Fruit fly (Drosophila melanogaster) whole organism, embryonic: Measurements from ENCODE around the gene CG32066.
A peak's percentile ranks its signal among the peaks of the same experiment; 100 is the strongest.

Experiments
- Atf3 ChIP-seq: fragments of 200-800 bp; sonication (Bioruptor generic); optimal IDR thresholded peaks from 3 replicates; lab custom pipeline; 2016; ENCODE audit warnings: missing biosample characterization, missing genetic modification characterization
- Atf6 ChIP-seq: fragments of 200-800 bp; sonication (Bioruptor generic); IDR thresholded peaks from 2 replicates; pipeline ENCODE4 v1.3.6; 2022; ENCODE audit warnings: missing biosample characterization, missing genetic modification characterization
- Awh ChIP-seq: fragments of 200-800 bp; sonication (Bioruptor generic); IDR thresholded peaks from 2 replicates; pipeline ENCODE4, ENCODE4 v1.3.6; 2022; ENCODE audit warnings: missing biosample characterization, missing genetic modification characterization
- Bgb ChIP-seq: fragments of 200-800 bp; sonication (Bioruptor generic); IDR thresholded peaks from 2 replicates; pipeline ENCODE4 v1.3.6; 2022; ENCODE audit warnings: missing biosample characterization, missing genetic modification characterization; ENCODE audit not compliant: partially characterized antibody
- CG10274 ChIP-seq: fragments of 200-800 bp; sonication (Bioruptor generic); optimal IDR thresholded peaks from 3 replicates; lab custom pipeline; 2017; ENCODE audit warnings: missing biosample characterization, mild to moderate bottlenecking, missing genetic modification characterization
- CG10543 ChIP-seq: fragments of 200-800 bp; sonication (Bioruptor generic); optimal IDR thresholded peaks from 3 replicates; lab custom pipeline; 2017; ENCODE audit warnings: missing biosample characterization, mild to moderate bottlenecking, missing genetic modification characterization, moderate library complexity
- CG11723 ChIP-seq: fragments of 200-800 bp; sonication (Bioruptor generic); optimal IDR thresholded peaks from 2 replicates; lab custom pipeline; 2017; ENCODE audit warnings: missing biosample characterization, mild to moderate bottlenecking, missing genetic modification characterization
- CG12071 ChIP-seq: fragments of 200-800 bp; sonication (Bioruptor generic); optimal IDR thresholded peaks from 3 replicates; lab custom pipeline; 2018; ENCODE audit warnings: missing biosample characterization, mild to moderate bottlenecking, missing genetic modification characterization
- CG13894 ChIP-seq: fragments of 200-800 bp; sonication (Bioruptor generic); optimal IDR thresholded peaks from 3 replicates; lab custom pipeline; 2018; ENCODE audit warnings: missing biosample characterization, mild to moderate bottlenecking, missing genetic modification characterization, moderate library complexity
- CG14667 ChIP-seq: fragments of 200-800 bp; sonication (Bioruptor generic); IDR thresholded peaks from 2 replicates; pipeline ENCODE4 v1.3.6; 2022; ENCODE audit warnings: missing biosample characterization, missing genetic modification characterization
- CG14965 ChIP-seq: fragments of 200-800 bp; sonication (Bioruptor generic); optimal IDR thresholded peaks from 2 replicates; lab custom pipeline; 2016; ENCODE audit warnings: missing biosample characterization, missing genetic modification characterization, borderline replicate concordance
- CG16813 ChIP-seq: fragments of 200-800 bp; sonication (Bioruptor generic); IDR thresholded peaks from 3 replicates; pipeline ENCODE4 v1.3.6; 2022; ENCODE audit warnings: missing biosample characterization, missing genetic modification characterization; ENCODE audit not compliant: partially characterized antibody
- CG1832 ChIP-seq: fragments of 200-800 bp; sonication (Bioruptor generic); optimal IDR thresholded peaks from 2 replicates; lab custom pipeline; 2017; ENCODE audit warnings: missing biosample characterization, mild to moderate bottlenecking, missing genetic modification characterization, inconsistent platforms
- CG30020 ChIP-seq: fragments of 200-800 bp; optimal IDR thresholded peaks from 2 replicates; lab custom pipeline; 2019; ENCODE audit warnings: missing biosample characterization, mild to moderate bottlenecking, missing genetic modification characterization, moderate library complexity
- CG33557 ChIP-seq: fragments of 200-800 bp; sonication (Bioruptor generic); optimal IDR thresholded peaks from 2 replicates; lab custom pipeline; 2019; ENCODE audit warnings: missing biosample characterization, mild to moderate bottlenecking, missing genetic modification characterization, moderate library complexity
- CG3847 ChIP-seq: fragments of 200-800 bp; sonication (Bioruptor generic); IDR thresholded peaks from 2 replicates; pipeline ENCODE4 v1.3.6; 2022; ENCODE audit warnings: missing biosample characterization, missing genetic modification characterization
- CG6654 ChIP-seq: fragments of 200-800 bp; sonication (Bioruptor generic); optimal IDR thresholded peaks from 2 replicates; lab custom pipeline; 2017; ENCODE audit warnings: missing biosample characterization, mild to moderate bottlenecking, missing genetic modification characterization
- CG6689 ChIP-seq: fragments of 200-800 bp; sonication (Bioruptor generic); IDR thresholded peaks from 2 replicates; pipeline ENCODE4 v1.3.6; 2022; ENCODE audit warnings: missing biosample characterization, missing genetic modification characterization
- CG7745 ChIP-seq: fragments of 200-800 bp; sonication (Bioruptor generic); optimal IDR thresholded peaks from 2 replicates; lab custom pipeline; 2018; ENCODE audit warnings: missing biosample characterization, mild to moderate bottlenecking, missing genetic modification characterization, moderate library complexity
- CG9215 ChIP-seq: fragments of 200-800 bp; sonication (Bioruptor generic); IDR thresholded peaks from 2 replicates; pipeline ENCODE4 v1.3.6; 2022; ENCODE audit warnings: missing biosample characterization, missing genetic modification characterization
- CG9727 ChIP-seq: fragments of 200-800 bp; sonication (Bioruptor generic); optimal IDR thresholded peaks from 3 replicates; lab custom pipeline; 2017; ENCODE audit warnings: missing biosample characterization, mild to moderate bottlenecking, missing genetic modification characterization
- CG9797 ChIP-seq: fragments of 200-800 bp; sonication (Bioruptor generic); optimal IDR thresholded peaks from 3 replicates; lab custom pipeline; 2018; ENCODE audit warnings: missing biosample characterization, mild to moderate bottlenecking, missing genetic modification characterization
- Deaf1 ChIP-seq: fragments of 200-800 bp; optimal IDR thresholded peaks from 3 replicates; lab custom pipeline; 2019; ENCODE audit warnings: missing biosample characterization, mild to moderate bottlenecking, missing genetic modification characterization, moderate library complexity
- Fer2 ChIP-seq: fragments of 200-800 bp; sonication (Bioruptor generic); optimal IDR thresholded peaks from 2 replicates; lab custom pipeline; 2018; ENCODE audit warnings: missing biosample characterization, mild to moderate bottlenecking, missing genetic modification characterization, moderate library complexity
- H2.0 ChIP-seq: fragments of 200-800 bp; sonication (Bioruptor generic); IDR thresholded peaks from 2 replicates; pipeline ENCODE4 v1.3.6; 2022; ENCODE audit warnings: missing biosample characterization, missing genetic modification characterization
- Hey ChIP-seq: fragments of 200-800 bp; sonication (Bioruptor generic); optimal IDR thresholded peaks from 3 replicates; lab custom pipeline; 2018; ENCODE audit warnings: missing biosample characterization, mild to moderate bottlenecking, missing genetic modification characterization
- MBD-R2 ChIP-seq: fragments of 200-800 bp; sonication (Bioruptor generic); IDR thresholded peaks from 2 replicates; pipeline ENCODE4 v1.3.6; 2022; ENCODE audit warnings: missing biosample characterization, missing genetic modification characterization
- Meics ChIP-seq: fragments of 200-800 bp; sonication (Bioruptor generic); optimal IDR thresholded peaks from 2 replicates; lab custom pipeline; 2017; ENCODE audit warnings: missing biosample characterization, mild to moderate bottlenecking, missing genetic modification characterization
- NC2α ChIP-seq: fragments of 200-800 bp; sonication (Bioruptor generic); optimal IDR thresholded peaks from 2 replicates; lab custom pipeline; 2016; ENCODE audit warnings: missing biosample characterization, missing genetic modification characterization
- Spps ChIP-seq: fragments of 200-800 bp; sonication (Bioruptor generic); optimal IDR thresholded peaks from 2 replicates; lab custom pipeline; 2018; ENCODE audit warnings: missing biosample characterization, mild to moderate bottlenecking, missing genetic modification characterization
- Xbp1 ChIP-seq: fragments of 200-800 bp; sonication (Bioruptor generic); optimal IDR thresholded peaks from 3 replicates; lab custom pipeline; 2016; ENCODE audit warnings: missing biosample characterization, mild to moderate bottlenecking, missing genetic modification characterization
- ab ChIP-seq: fragments of 200-800 bp; sonication (Bioruptor generic); optimal IDR thresholded peaks from 2 replicates; lab custom pipeline; 2016; ENCODE audit warnings: missing biosample characterization, missing genetic modification characterization
- ara ChIP-seq: fragments of 200-800 bp; sonication (Bioruptor generic); IDR thresholded peaks from 2 replicates; pipeline ENCODE4 v1.3.6; 2022; ENCODE audit warnings: missing biosample characterization, missing genetic modification characterization
- az2 ChIP-seq: fragments of 200-800 bp; sonication (Bioruptor generic); optimal IDR thresholded peaks from 3 replicates; lab custom pipeline; 2016; ENCODE audit warnings: missing biosample characterization, missing genetic modification characterization
- bcd ChIP-seq: fragments of 200-800 bp; sonication (Bioruptor generic); optimal IDR thresholded peaks from 2 replicates; lab custom pipeline; 2017; ENCODE audit warnings: missing biosample characterization, mild to moderate bottlenecking, missing genetic modification characterization
- cg ChIP-seq: fragments of 200-800 bp; sonication (Bioruptor generic); optimal IDR thresholded peaks from 3 replicates; lab custom pipeline; 2019; ENCODE audit warnings: missing biosample characterization, mild to moderate bottlenecking, missing genetic modification characterization, moderate library complexity
- emc ChIP-seq: fragments of 200-800 bp; sonication (Bioruptor generic); optimal IDR thresholded peaks from 2 replicates; lab custom pipeline; 2016; ENCODE audit warnings: missing biosample characterization, missing genetic modification characterization
- hb ChIP-seq: fragments of 200-800 bp; sonication (Bioruptor generic); IDR thresholded peaks from 3 replicates; pipeline ENCODE4 v1.3.6; 2022; ENCODE audit warnings: missing biosample characterization, missing genetic modification characterization; ENCODE audit not compliant: partially characterized antibody
- kni ChIP-seq: fragments of 200-800 bp; sonication (Bioruptor generic); optimal IDR thresholded peaks from 3 replicates; lab custom pipeline; 2017; ENCODE audit warnings: mild to moderate bottlenecking, missing biosample characterization, missing genetic modification reagents, missing genetic modification characterization
- oc ChIP-seq: fragments of 200-800 bp; sonication (Bioruptor generic); optimal IDR thresholded peaks from 2 replicates; lab custom pipeline; 2018; ENCODE audit warnings: missing biosample characterization, mild to moderate bottlenecking, missing genetic modification characterization, moderate library complexity
- otp ChIP-seq: fragments of 200-800 bp; sonication (Bioruptor generic); IDR thresholded peaks from 3 replicates; pipeline ENCODE4, ENCODE4 v1.3.6; 2022; ENCODE audit warnings: missing biosample characterization, missing genetic modification characterization
- pb ChIP-seq: fragments of 200-800 bp; sonication (Bioruptor generic); optimal IDR thresholded peaks from 3 replicates; lab custom pipeline; 2016; ENCODE audit warnings: missing biosample characterization, missing genetic modification characterization
- seq ChIP-seq: fragments of 200-800 bp; sonication (Bioruptor generic); IDR thresholded peaks from 2 replicates; pipeline ENCODE4 v1.3.6; 2022; ENCODE audit warnings: missing biosample characterization, missing genetic modification characterization
- shn ChIP-seq: fragments of 200-800 bp; sonication (Bioruptor generic); optimal IDR thresholded peaks from 3 replicates; lab custom pipeline; 2016; ENCODE audit warnings: missing biosample characterization, missing genetic modification characterization
- sim ChIP-seq: fragments of 200-800 bp; sonication (Bioruptor generic); IDR thresholded peaks from 2 replicates; pipeline ENCODE4 v1.3.6; 2022; ENCODE audit warnings: missing biosample characterization, missing genetic modification characterization
- sna ChIP-seq: fragments of 200-800 bp; sonication (Bioruptor generic); IDR thresholded peaks from 2 replicates; pipeline ENCODE4 v1.3.6; 2022; ENCODE audit warnings: missing biosample characterization, missing genetic modification characterization; ENCODE audit not compliant: partially characterized antibody
- sob ChIP-seq: fragments of 200-800 bp; sonication (Bioruptor generic); IDR thresholded peaks from 2 replicates; pipeline ENCODE4 v1.3.6; 2022; ENCODE audit warnings: missing biosample characterization, missing genetic modification characterization
- trem ChIP-seq: fragments of 200-800 bp; optimal IDR thresholded peaks from 3 replicates; lab custom pipeline; 2019; ENCODE audit warnings: missing biosample characterization, mild to moderate bottlenecking, missing genetic modification characterization, moderate library complexity
- usp ChIP-seq: fragments of >200 bp; optimal IDR thresholded peaks from 2 replicates; lab custom pipeline; 2017; ENCODE audit warnings: missing biosample characterization, missing genetic modification characterization
- z ChIP-seq: fragments of 200-800 bp; sonication (Bioruptor generic); IDR thresholded peaks from 3 replicates; pipeline ENCODE4 v1.3.6; 2022; ENCODE audit warnings: missing biosample characterization, missing genetic modification characterization

Gene CG32066

dm6 chr3L:10680728-10681306, 20.0 kb upstream of the CG32066 start (continued):
- TF ChIP-seq Deaf1 (peak; percentile 10), MBD-R2 (GFP tag; lab: Robert Waterston, UW) (peak; percentile 18; the same call in 1 of the 2 replicates), Xbp1 (no peak), CG7745 (no peak), CG6654 (no peak), CG9727 (no peak), otp (GFP tag; lab: Robert Waterston, UW) (peak; percentile 51; the same call in 1 of the 3 replicates), CG1832 (GFP tag; lab: Kevin White, UChicago) (peak; percentile 12), sna (GFP tag; lab: Robert Waterston, UW) (no peak), CG12071 (no peak), CG9797 (GFP tag; lab: Kevin White, UChicago) (no peak), Awh (GFP tag; lab: Robert Waterston, UW) (no peak), sob (GFP tag; lab: Robert Waterston, UW) (peak; percentile 39), Spps (tag; lab: Kevin White, UChicago) (no peak), CG11723 (GFP tag; lab: Kevin White, UChicago) (no peak), kni (GFP tag; lab: Kevin White, UChicago) (peak; percentile 56), ab (GFP tag; lab: Kevin White, UChicago) (no peak), H2.0 (peak; percentile 10; the same call in 1 of the 2 replicates), CG9215 (GFP tag; lab: Robert Waterston, UW) (no peak), CG30020 (no peak), usp (no peak), CG14965 (no peak), shn (no peak), Bgb (peak; percentile 38; the same call in 1 of the 2 replicates), cg (GFP tag; lab: Kevin White, UChicago) (peak; percentile 10), CG13894 (peak; percentile 0), oc (tag; lab: Kevin White, UChicago) (peak; percentile 19), NC2α (GFP tag; lab: Kevin White, UChicago) (no peak), CG14667 (no peak), ara (GFP tag; lab: Robert Waterston, UW) (0 out of 2 replicates have a peak, but pooled peaks have one; percentile 32), CG16813 (no peak), emc (GFP tag; lab: Kevin White, UChicago) (no peak), Atf3 (GFP tag; lab: Kevin White, UChicago) (no peak), CG3847 (GFP tag; lab: Robert Waterston, UW) (0 out of 2 replicates have a peak, but pooled peaks have one; percentile 30), CG10274 (GFP tag; lab: Kevin White, UChicago) (no peak), pb (GFP tag; lab: Kevin White, UChicago) (no peak), Fer2 (no peak), sim (GFP tag; lab: Robert Waterston, UW) (0 out of 2 replicates have a peak, but pooled peaks have one; percentile 54), Atf6 (GFP tag; lab: Robert Waterston, UW) (0 out of 2 replicates have a peak, but pooled peaks have one; percentile 35), CG33557 (GFP tag; lab: Kevin White, UChicago) (no peak), az2 (no peak), trem (no peak), z (peak; percentile 66; the same call in 1 of the 3 replicates), Hey (tag; lab: Kevin White, UChicago) (peak; percentile 7), CG6689 (peak; percentile 44; the same call in 1 of the 2 replicates), CG10543 (peak; percentile 31), Meics (GFP tag; lab: Kevin White, UChicago) (peak; percentile 16), seq (no peak), hb (GFP tag; lab: Robert Waterston, UW) (no peak), bcd (no peak)
